Worm (Caenorhabditis elegans) whole organism, dauer: ENCODE measurements around the gene Y57G11C.499.

Experiments
- unc-62 ChIP-seq: sonication (generic microtip); optimal IDR thresholded peaks from 2 replicates; lab custom pipeline; 2017; ENCODE audit warnings: missing biosample characterization, missing genetic modification reagents, missing genetic modification characterization

Gene Y57G11C.499

ce11 chrIV:14715500-14715899 lies 39.2 kb downstream of the Y57G11C.499 start, which contains the start of gene lgc-8:
Gene lgc-8 (plus strand): TSS chrIV:14715800.
- no peak for TF ChIP-seq unc-62

ce11 chrIV:14709286-14709685 lies 45.4 kb downstream of the Y57G11C.499 start, which contains the start of gene lgc-7:
Gene lgc-7 (plus strand): TSS chrIV:14709586.
- TF ChIP-seq unc-62, result no peak

- no peak for TF ChIP-seq unc-62
Observed at ce11 chrIV:14706302-14706701, 48.4 kb downstream of the Y57G11C.499 start, which contains the start of gene Y57G11C.41. Gene Y57G11C.41 (minus strand): TSS chrIV:14706402.

- no peak for TF ChIP-seq unc-62
Observed at ce11 chrIV:14704952-14705351, 49.8 kb downstream of the Y57G11C.499 start.

ce11 chrIV:14704155-14704554 lies 50.6 kb downstream of the Y57G11C.499 start, which contains the start of gene Y57G11C.40:
Gene Y57G11C.40 (minus strand): TSS chrIV:14704255.
- TF ChIP-seq unc-62, result no peak
